Fruit fly (Drosophila melanogaster): ENCODE data around the gene CG42831.

Gene CG42831

dm6 chr3L:10799988-10800387 lies 14.6 kb upstream of the CG42831 start:
- TF ChIP-seq CG7101 (tag; optimal IDR thresholded peaks at IDR 0.05) (no peak), CG5204 (GFP tag; optimal IDR thresholded peaks at IDR 0.05) (no peak), Crg-1 (GFP tag; optimal IDR thresholded peaks at IDR 0.05) (no peak), Mnt (GFP tag; optimal IDR thresholded peaks at IDR 0.05) (no peak), tj (GFP tag; optimal IDR thresholded peaks at IDR 0.05) (no peak), CG12768 (GFP tag; optimal IDR thresholded peaks at IDR 0.05) (no peak), cic (GFP tag; optimal IDR thresholded peaks at IDR 0.05) (no peak), ovo (GFP tag; optimal IDR thresholded peaks at IDR 0.05) (no peak), CG33017 (tag; optimal IDR thresholded peaks at IDR 0.05) (no peak)

- TF ChIP-seq CG33017 (tag; optimal IDR thresholded peaks at IDR 0.05) (no peak), CG12768 (GFP tag; optimal IDR thresholded peaks at IDR 0.05) (no peak), CG7045 (GFP tag; optimal IDR thresholded peaks at IDR 0.05) (no peak), Hr96 (GFP tag; optimal IDR thresholded peaks at IDR 0.05) (no peak), Crg-1 (GFP tag; optimal IDR thresholded peaks at IDR 0.05) (no peak), kay (GFP tag; ENCODE audit: borderline replicate concordance) (no peak), Mnt (GFP tag; optimal IDR thresholded peaks at IDR 0.05) (no peak), toe (GFP tag; optimal IDR thresholded peaks at IDR 0.05) (no peak), cic (GFP tag; optimal IDR thresholded peaks at IDR 0.05) (no peak), bab1 (GFP tag; optimal IDR thresholded peaks at IDR 0.05) (no peak)
These were observed 13.4 kb upstream of the CG42831 start, which contains the start of gene CG12523 for dm6 chr3L:10801140-10801646. TSS of gene CG12523 (plus strand) at chr3L:10801190.

dm6 chr3L:10803124-10803523 lies 11.5 kb upstream of the CG42831 start:
- no peak for TF ChIP-seq tj (GFP tag; optimal IDR thresholded peaks at IDR 0.05)
- no peak for TF ChIP-seq Crg-1 (GFP tag; optimal IDR thresholded peaks at IDR 0.05)

dm6 chr3L:10808982-10809381 lies 5.6 kb upstream of the CG42831 start:
- no peak for TF ChIP-seq CG11617 (GFP tag; optimal IDR thresholded peaks at IDR 0.05)

dm6 chr3L:10810539-10811443 lies 3.8 kb upstream of the CG42831 start:
- no peak for TF ChIP-seq CG5204 (GFP tag; optimal IDR thresholded peaks at IDR 0.05)
- peak; percentile 15 for TF ChIP-seq kay (GFP tag; ENCODE audit: borderline replicate concordance)
- TF ChIP-seq Mnt (GFP tag; optimal IDR thresholded peaks at IDR 0.05): no peak
- peak; percentile 8 for TF ChIP-seq CG7101 (tag; optimal IDR thresholded peaks at IDR 0.05)
- no peak for TF ChIP-seq CG33017 (tag; optimal IDR thresholded peaks at IDR 0.05)
- TF ChIP-seq Hr96 (GFP tag; optimal IDR thresholded peaks at IDR 0.05): no peak
- no peak for TF ChIP-seq Crg-1 (GFP tag; optimal IDR thresholded peaks at IDR 0.05)
- no peak for TF ChIP-seq CG14711 (tag; optimal IDR thresholded peaks at IDR 0.05)
- TF ChIP-seq toe (GFP tag; optimal IDR thresholded peaks at IDR 0.05): peak; percentile 26

- TF ChIP-seq CG5204 (GFP tag; optimal IDR thresholded peaks at IDR 0.05): no peak
- TF ChIP-seq CG1620 (GFP tag; optimal IDR thresholded peaks at IDR 0.05): no peak
- no peak for TF ChIP-seq CG7101 (tag; optimal IDR thresholded peaks at IDR 0.05)
- TF ChIP-seq CG11617 (GFP tag; optimal IDR thresholded peaks at IDR 0.05): no peak
- TF ChIP-seq tj (GFP tag; optimal IDR thresholded peaks at IDR 0.05): no peak
- no peak for TF ChIP-seq CG14711 (tag; optimal IDR thresholded peaks at IDR 0.05)
- TF ChIP-seq toe (GFP tag; optimal IDR thresholded peaks at IDR 0.05): no peak
- no peak for TF ChIP-seq cnc (optimal IDR thresholded peaks at IDR 0.05)
- no peak for TF ChIP-seq CG7045 (GFP tag; optimal IDR thresholded peaks at IDR 0.05)
- TF ChIP-seq CG33017 (tag; optimal IDR thresholded peaks at IDR 0.05): no peak
- no peak for TF ChIP-seq Crg-1 (GFP tag; optimal IDR thresholded peaks at IDR 0.05)
- no peak for TF ChIP-seq bab1 (GFP tag; optimal IDR thresholded peaks at IDR 0.05)
- TF ChIP-seq CG12768 (GFP tag; optimal IDR thresholded peaks at IDR 0.05): no peak
These were observed 2.7 kb upstream of the CG42831 start for dm6 chr3L:10811881-10812280.

- TF ChIP-seq pad (GFP tag; optimal IDR thresholded peaks at IDR 0.05) (no peak), Clk (GFP tag; optimal IDR thresholded peaks at IDR 0.05) (no peak), CG11617 (GFP tag; optimal IDR thresholded peaks at IDR 0.05) (no peak), Mnt (GFP tag; optimal IDR thresholded peaks at IDR 0.05) (no peak), ovo (GFP tag; optimal IDR thresholded peaks at IDR 0.05) (no peak), CG7045 (GFP tag; optimal IDR thresholded peaks at IDR 0.05) (no peak), Hr96 (GFP tag; optimal IDR thresholded peaks at IDR 0.05) (no peak), CG7101 (tag; optimal IDR thresholded peaks at IDR 0.05) (no peak), toe (GFP tag; optimal IDR thresholded peaks at IDR 0.05) (no peak)
These were observed 1.7 kb upstream of the CG42831 start for dm6 chr3L:10812903-10813302.

All from whole organism, adult.